Worm (Caenorhabditis elegans): ENCODE data around the gene F32E10.8.
A peak's percentile ranks its signal among the peaks of the same experiment; 100 is the strongest.

F32E10.8 gene

ce11 chrIV:7554351-7554750 lies 13.1 kb upstream of the F32E10.8 start, which contains the start of gene F49E8.6:
F49E8.6 (minus strand) TSS chrIV:7554667.
- TF ChIP-seq C38D4.7 (GFP tag; optimal IDR thresholded peaks at IDR 0.05) (no peak), pat-9 (tag; optimal IDR thresholded peaks at IDR 0.05) (no peak), rnt-1 (tag; optimal IDR thresholded peaks at IDR 0.05) (no peak), tbx-2 (tag; optimal IDR thresholded peaks at IDR 0.05) (no peak), sox-2 (GFP tag; IDR thresholded peaks at IDR 0.05) (no peak), elt-4 (tag; optimal IDR thresholded peaks at IDR 0.05) (no peak), syd-9 (tag; optimal IDR thresholded peaks at IDR 0.05) (no peak), ceh-6 (GFP tag; optimal IDR thresholded peaks at IDR 0.05) (no peak), pax-1 (tag; optimal IDR thresholded peaks at IDR 0.05) (no peak), hlh-8 (tag; optimal IDR thresholded peaks at IDR 0.05) (no peak), ahr-1 (tag; optimal IDR thresholded peaks at IDR 0.05) (no peak), dve-1 (tag; optimal IDR thresholded peaks at IDR 0.05) (no peak), hlh-13 (GFP tag; optimal IDR thresholded peaks at IDR 0.05) (no peak), pqm-1 (tag; optimal IDR thresholded peaks at IDR 0.05) (no peak), lim-6 (tag; optimal IDR thresholded peaks at IDR 0.05) (no peak)

ce11 chrIV:7556265-7556866 lies 11.0 kb upstream of the F32E10.8 start, which contains the start of the genes F49E8.7, F49E8.8 and nprl-2:
F49E8.7 (minus strand) TSS chrIV:7556365.
F49E8.8 (plus strand) TSS chrIV:7556637.
nprl-2 (plus strand) TSS chrIV:7556816.
- no peak for TF ChIP-seq fkh-10 (GFP tag; optimal IDR thresholded peaks at IDR 0.05)
- TF ChIP-seq nhr-232 (tag; optimal IDR thresholded peaks at IDR 0.05), result no peak
- no peak for TF ChIP-seq fax-1 (tag; optimal IDR thresholded peaks at IDR 0.05)
- no peak for TF ChIP-seq che-1 (tag; optimal IDR thresholded peaks at IDR 0.05)
- TF ChIP-seq pha-2 (tag; optimal IDR thresholded peaks at IDR 0.05), result no peak
- TF ChIP-seq pax-1 (tag; optimal IDR thresholded peaks at IDR 0.05), result no peak
- no peak for TF ChIP-seq K09A11.1 (tag; optimal IDR thresholded peaks at IDR 0.05; ENCODE audit: insufficient read depth)

ce11 chrIV:7558653-7559052 lies 8.8 kb upstream of the F32E10.8 start:
- TF ChIP-seq eyg-1 (tag; optimal IDR thresholded peaks at IDR 0.05), result no peak
- TF ChIP-seq mec-3 (tag; optimal IDR thresholded peaks at IDR 0.05; ENCODE audit: borderline replicate concordance), result no peak
- TF ChIP-seq hlh-13 (GFP tag; optimal IDR thresholded peaks at IDR 0.05), result no peak
- TF ChIP-seq nhr-11 (tag; optimal IDR thresholded peaks at IDR 0.05), result no peak
- TF ChIP-seq pros-1 (tag; optimal IDR thresholded peaks at IDR 0.05), result no peak
- TF ChIP-seq zip-5 (tag; optimal IDR thresholded peaks at IDR 0.05), result no peak

- TF ChIP-seq pqm-1 (tag; optimal IDR thresholded peaks at IDR 0.05), result no peak
- TF ChIP-seq lim-6 (tag; optimal IDR thresholded peaks at IDR 0.05), result no peak
- TF ChIP-seq npax-4 (tag; optimal IDR thresholded peaks at IDR 0.05), result no peak
- TF ChIP-seq pax-1 (tag; optimal IDR thresholded peaks at IDR 0.05), result no peak
- TF ChIP-seq pros-1 (tag; optimal IDR thresholded peaks at IDR 0.05), result no peak
- TF ChIP-seq nhr-232 (tag; optimal IDR thresholded peaks at IDR 0.05), result no peak
- TF ChIP-seq F13H6.1 (tag; optimal IDR thresholded peaks at IDR 0.05), result no peak
- no peak for TF ChIP-seq syd-9 (tag; optimal IDR thresholded peaks at IDR 0.05)
- TF ChIP-seq ref-2 (tag; optimal IDR thresholded peaks at IDR 0.05), result no peak
- no peak for TF ChIP-seq unc-86 (tag; optimal IDR thresholded peaks at IDR 0.05)
These were observed 8.2 kb upstream of the F32E10.8 start for ce11 chrIV:7559237-7559636.

- TF ChIP-seq rnt-1 (tag; optimal IDR thresholded peaks at IDR 0.05) (no peak), unc-55 (GFP tag; optimal IDR thresholded peaks at IDR 0.05) (no peak), unc-86 (tag; optimal IDR thresholded peaks at IDR 0.05) (no peak), ceh-31 (tag; optimal IDR thresholded peaks at IDR 0.05) (peak; percentile 47), lim-6 (tag; optimal IDR thresholded peaks at IDR 0.05) (no peak), elt-2 (tag; optimal IDR thresholded peaks at IDR 0.05) (peak; percentile 45), ref-2 (tag; optimal IDR thresholded peaks at IDR 0.05) (no peak), elt-4 (tag; optimal IDR thresholded peaks at IDR 0.05) (no peak), ceh-2 (tag; optimal IDR thresholded peaks at IDR 0.05) (no peak), lin-11 (tag; optimal IDR thresholded peaks at IDR 0.05) (no peak), tbx-2 (tag; optimal IDR thresholded peaks at IDR 0.05) (peak; percentile 35), unc-42 (tag; optimal IDR thresholded peaks at IDR 0.05) (peak; percentile 20), unc-3 (GFP tag; conservative IDR thresholded peaks at IDR 0.05) (no peak), unc-3 (tag; optimal IDR thresholded peaks at IDR 0.05) (no peak), ceh-14 (tag; optimal IDR thresholded peaks at IDR 0.05) (no peak), nfya-1 (tag; optimal IDR thresholded peaks at IDR 0.05) (peak; percentile 2), zip-5 (tag; optimal IDR thresholded peaks at IDR 0.05) (peak; percentile 7), ttx-3 (tag; optimal IDR thresholded peaks at IDR 0.05) (no peak), pros-1 (tag; optimal IDR thresholded peaks at IDR 0.05) (no peak)
These were observed 5.7 kb upstream of the F32E10.8 start, which contains the start of gene ima-3 for ce11 chrIV:7561614-7562142. ima-3 (minus strand) TSS chrIV:7561664.

All from whole organism, late embryonic.